Worm (Caenorhabditis elegans) whole organism, late embryonic: ENCODE results near the gene fars-3.

Experiments used
- C08G9.2 ChIP-seq: sonication (generic microtip); optimal IDR thresholded peaks from 2 replicates; lab custom pipeline; 2016; ENCODE audit warnings: mild to moderate bottlenecking, missing genetic modification characterization, moderate library complexity, missing compliant biosample characterization
- C38D4.7 ChIP-seq: fragments of 200-800 bp; sonication (Bioruptor generic); optimal IDR thresholded peaks from 2 replicates; lab custom pipeline; 2018; ENCODE audit warnings: mild to moderate bottlenecking, missing genetic modification characterization, moderate library complexity, missing compliant biosample characterization
- T23F11.4 ChIP-seq: fragments of 200-800 bp; sonication (Bioruptor generic); optimal IDR thresholded peaks from 2 replicates; lab custom pipeline; 2018; ENCODE audit warnings: mild to moderate bottlenecking, missing genetic modification characterization, missing compliant biosample characterization
- Y22D7AL.16 ChIP-seq: sonication (generic microtip); optimal IDR thresholded peaks from 2 replicates; lab custom pipeline; 2016; ENCODE audit warnings: missing genetic modification characterization, missing compliant biosample characterization
- ama-1 ChIP-seq: fragments of 150-350 bp; optimal IDR thresholded peaks from 2 replicates; lab custom pipeline; 2014
- ceh-14 ChIP-seq: sonication (generic microtip); optimal IDR thresholded peaks from 2 replicates; lab custom pipeline; 2016; ENCODE audit warnings: missing genotype, missing genetic modification characterization, missing compliant biosample characterization
- ceh-18 ChIP-seq: sonication (generic microtip); optimal IDR thresholded peaks from 2 replicates; lab custom pipeline; 2016; ENCODE audit warnings: missing genetic modification characterization, missing compliant biosample characterization
- ceh-48 ChIP-seq: sonication (generic microtip); optimal IDR thresholded peaks from 2 replicates; lab custom pipeline; 2016; ENCODE audit warnings: missing genetic modification characterization, inconsistent platforms, missing compliant biosample characterization
- ceh-6 ChIP-seq: fragments of 200-800 bp; sonication (Bioruptor generic); optimal IDR thresholded peaks from 2 replicates; lab custom pipeline; 2018; ENCODE audit warnings: mild to moderate bottlenecking, missing genetic modification characterization, missing compliant biosample characterization
- elt-2 ChIP-seq: sonication (generic microtip); optimal IDR thresholded peaks from 2 replicates; lab custom pipeline; 2016; ENCODE audit warnings: missing genetic modification reagents, missing genetic modification characterization, missing compliant biosample characterization
- elt-4 ChIP-seq: sonication (generic microtip); optimal IDR thresholded peaks from 2 replicates; lab custom pipeline; 2016; ENCODE audit warnings: missing genetic modification characterization, missing compliant biosample characterization
- ets-4 ChIP-seq: sonication (generic microtip); optimal IDR thresholded peaks from 2 replicates; lab custom pipeline; 2016; ENCODE audit warnings: missing genetic modification characterization, missing compliant biosample characterization
- fax-1 ChIP-seq: sonication (generic microtip); optimal IDR thresholded peaks from 2 replicates; lab custom pipeline; 2016; ENCODE audit warnings: missing genotype, missing genetic modification characterization, missing compliant biosample characterization
- fkh-10 ChIP-seq: fragments of 150-350 bp; optimal IDR thresholded peaks from 2 replicates; lab custom pipeline; 2014; ENCODE audit warnings: missing biosample characterization, missing genetic modification reagents, missing genetic modification characterization
- fkh-6 ChIP-seq: sonication (generic microtip); optimal IDR thresholded peaks from 2 replicates; lab custom pipeline; 2016; ENCODE audit warnings: missing genetic modification characterization, missing compliant biosample characterization
- gmeb-2 ChIP-seq: sonication (generic microtip); optimal IDR thresholded peaks from 2 replicates; lab custom pipeline; 2016; ENCODE audit warnings: missing genetic modification characterization, inconsistent platforms, missing compliant biosample characterization
- hlh-30 ChIP-seq: sonication (generic microtip); optimal IDR thresholded peaks from 2 replicates; lab custom pipeline; 2017; ENCODE audit warnings: antibody characterized with exemption, missing genetic modification characterization, missing compliant biosample characterization; ENCODE audit not compliant: insufficient read depth
- hlh-8 ChIP-seq: sonication (generic microtip); optimal IDR thresholded peaks from 2 replicates; lab custom pipeline; 2016; ENCODE audit warnings: missing genotype, missing genetic modification characterization, missing compliant biosample characterization
- lim-6 ChIP-seq: sonication (generic microtip); optimal IDR thresholded peaks from 2 replicates; lab custom pipeline; 2016; ENCODE audit warnings: missing genetic modification characterization, missing compliant biosample characterization
- nfya-1 ChIP-seq: sonication (generic microtip); optimal IDR thresholded peaks from 2 replicates; lab custom pipeline; 2017; ENCODE audit warnings: missing genetic modification characterization, mild to moderate bottlenecking, missing compliant biosample characterization, antibody characterized with exemption, moderate library complexity
- nhr-11 ChIP-seq: fragments of 150-350 bp; optimal IDR thresholded peaks from 2 replicates; lab custom pipeline; 2014; ENCODE audit warnings: missing biosample characterization, missing genetic modification characterization
- npax-4 ChIP-seq: sonication (generic microtip); optimal IDR thresholded peaks from 2 replicates; lab custom pipeline; 2016; ENCODE audit warnings: missing genetic modification characterization, missing compliant biosample characterization
- pag-3 ChIP-seq: sonication (generic microtip); optimal IDR thresholded peaks from 2 replicates; lab custom pipeline; 2016; ENCODE audit warnings: missing compliant biosample characterization, missing genetic modification characterization, borderline replicate concordance
- pha-2 ChIP-seq: sonication (generic microtip); optimal IDR thresholded peaks from 2 replicates; lab custom pipeline; 2017; ENCODE audit warnings: mild to moderate bottlenecking, missing genetic modification characterization, missing compliant biosample characterization
- pqm-1 ChIP-seq: sonication (generic microtip); optimal IDR thresholded peaks from 2 replicates; lab custom pipeline; 2016; ENCODE audit warnings: missing genetic modification characterization, missing compliant biosample characterization
- pros-1 ChIP-seq: fragments of 150-350 bp; optimal IDR thresholded peaks from 2 replicates; lab custom pipeline; 2014; ENCODE audit warnings: missing biosample characterization, missing genetic modification reagents, missing genetic modification characterization
- ref-2 ChIP-seq: sonication (generic microtip); optimal IDR thresholded peaks from 2 replicates; lab custom pipeline; 2016; ENCODE audit warnings: missing genetic modification characterization, missing compliant biosample characterization
- sdc-2 ChIP-seq: sonication (generic microtip); optimal IDR thresholded peaks from 2 replicates; lab custom pipeline; 2016; ENCODE audit warnings: missing genotype, missing genetic modification characterization, missing compliant biosample characterization
- sox-4 ChIP-seq: sonication (generic microtip); optimal IDR thresholded peaks from 2 replicates; lab custom pipeline; 2017; ENCODE audit warnings: mild to moderate bottlenecking, missing genetic modification characterization, inconsistent platforms, missing compliant biosample characterization
- tbx-2 ChIP-seq: sonication (generic microtip); optimal IDR thresholded peaks from 2 replicates; lab custom pipeline; 2016; ENCODE audit warnings: missing genetic modification characterization, missing compliant biosample characterization
- tbx-7 ChIP-seq: sonication (generic microtip); optimal IDR thresholded peaks from 2 replicates; lab custom pipeline; 2016; ENCODE audit warnings: missing genotype, missing genetic modification characterization, missing compliant biosample characterization
- ttx-3 ChIP-seq: sonication (generic microtip); optimal IDR thresholded peaks from 2 replicates; lab custom pipeline; 2016; ENCODE audit warnings: missing genetic modification reagents, missing genetic modification characterization, missing compliant biosample characterization
- unc-42 ChIP-seq: sonication (generic microtip); optimal IDR thresholded peaks from 2 replicates; lab custom pipeline; 2016; ENCODE audit warnings: missing genotype, missing genetic modification characterization, missing compliant biosample characterization
- unc-86 ChIP-seq: sonication (generic microtip); optimal IDR thresholded peaks from 2 replicates; lab custom pipeline; 2016; ENCODE audit warnings: missing genetic modification characterization, missing compliant biosample characterization
- zip-5 ChIP-seq: sonication (generic microtip); optimal IDR thresholded peaks from 2 replicates; lab custom pipeline; 2016; ENCODE audit warnings: missing genetic modification characterization, missing compliant biosample characterization
- ztf-16 ChIP-seq: sonication (generic microtip); optimal IDR thresholded peaks from 2 replicates; lab custom pipeline; 2017; ENCODE audit warnings: missing genetic modification characterization, missing compliant biosample characterization

Gene fars-3

ce11 chrII:8428758-8428946 is 36.0 kb upstream of the fars-3 start, which contains the start of gene F14E5.2:
Gene F14E5.2, minus strand, starts transcription at chrII:8428858.
- TF ChIP-seq fkh-10 (GFP tag; lab: Kevin White, UChicago) (no peak), unc-42 (no peak), pag-3 (no peak), ceh-18 (tag; lab: Kevin White, UChicago) (no peak)
- TF ChIP-seq, all 69 proteins: peak for 0

ce11 chrII:8428947-8429919 is 35.4 kb upstream of the fars-3 start:
- TF ChIP-seq ref-2 (no peak), hlh-8 (no peak), hlh-30 (tag; lab: Kevin White, UChicago) (no peak), pha-2 (tag; lab: Kevin White, UChicago) (no peak), C38D4.7 (GFP tag; lab: Kevin White, UChicago) (no peak), ceh-6 (GFP tag; lab: Kevin White, UChicago) (no peak), Y22D7AL.16 (tag; lab: Kevin White, UChicago) (no peak)

ce11 chrII:8431954-8432353 is 32.7 kb upstream of the fars-3 start, which contains the start of gene acp-2:
Gene acp-2, minus strand, starts transcription at chrII:8432054.
- TF ChIP-seq pqm-1, result no peak
- TF ChIP-seq nhr-11, result no peak
- TF ChIP-seq ets-4, result no peak
- no peak for TF ChIP-seq elt-4 (tag; lab: Kevin White, UChicago)
- TF ChIP-seq pros-1, result no peak
- no peak for TF ChIP-seq ztf-16
- TF ChIP-seq gmeb-2 (tag; lab: Kevin White, UChicago), result no peak

- TF ChIP-seq ama-1 (lab: Kevin White, UChicago) (no peak), unc-86 (tag; lab: Kevin White, UChicago) (no peak), unc-42 (no peak), fkh-10 (GFP tag; lab: Kevin White, UChicago) (no peak), tbx-7 (tag; lab: Kevin White, UChicago) (no peak)
These were observed 29.6 kb upstream of the fars-3 start, which contains the start of gene acp-4 for ce11 chrII:8435005-8435404. Gene acp-4, minus strand, starts transcription at chrII:8435105.

- no peak for TF ChIP-seq nhr-11
- TF ChIP-seq zip-5, result no peak
- TF ChIP-seq lim-6, result no peak
- TF ChIP-seq pqm-1, result no peak
- TF ChIP-seq ceh-6 (GFP tag; lab: Kevin White, UChicago), result no peak
- TF ChIP-seq pag-3, result no peak
- no peak for TF ChIP-seq Y22D7AL.16 (tag; lab: Kevin White, UChicago)
- TF ChIP-seq nfya-1 (tag; lab: Kevin White, UChicago), result no peak
- TF ChIP-seq ceh-14 (tag; lab: Kevin White, UChicago), result no peak
- TF ChIP-seq C08G9.2 (tag; lab: Kevin White, UChicago), result no peak
- TF ChIP-seq ttx-3 (tag; lab: Kevin White, UChicago), result no peak
- TF ChIP-seq tbx-2 (tag; lab: Kevin White, UChicago), result no peak
- TF ChIP-seq ceh-48 (tag; lab: Kevin White, UChicago), result no peak
- no peak for TF ChIP-seq sox-4 (tag; lab: Kevin White, UChicago)
- no peak for TF ChIP-seq elt-2 (tag; lab: Kevin White, UChicago)
These were observed 27.6 kb upstream of the fars-3 start, which contains the start of gene acp-3 for ce11 chrII:8437035-8437434. Gene acp-3, minus strand, starts transcription at chrII:8437135.

- TF ChIP-seq ceh-48 (tag; lab: Kevin White, UChicago), result no peak
- no peak for TF ChIP-seq ceh-14 (tag; lab: Kevin White, UChicago)
- TF ChIP-seq sdc-2 (tag; lab: Kevin White, UChicago), result no peak
- TF ChIP-seq fkh-6, result no peak
- TF ChIP-seq fax-1, result no peak
- TF ChIP-seq npax-4 (tag; lab: Kevin White, UChicago), result no peak
- TF ChIP-seq T23F11.4 (GFP tag; lab: Kevin White, UChicago), result no peak
- TF ChIP-seq ref-2, result no peak
- TF ChIP-seq elt-2 (tag; lab: Kevin White, UChicago), result no peak
- TF ChIP-seq gmeb-2 (tag; lab: Kevin White, UChicago), result no peak
These were observed 25.8 kb upstream of the fars-3 start, which contains the start of gene lips-10 for ce11 chrII:8438791-8439287. Gene lips-10, plus strand, starts transcription at chrII:8439168.
